Worm (Caenorhabditis elegans) whole organism, midembryonic: ENCODE measurements around the gene grd-14.

Experiments
- T22C8.4 ChIP-seq: fragments of 200-800 bp; sonication (Bioruptor generic); IDR thresholded peaks from 2 replicates; pipeline ENCODE4 v1.3.6; 2022; ENCODE audit warnings: missing genetic modification characterization, missing compliant biosample characterization
- cog-1 ChIP-seq: sonication (generic microtip); optimal IDR thresholded peaks from 2 replicates; lab custom pipeline; 2016; ENCODE audit warnings: missing genetic modification characterization, missing compliant biosample characterization
- flt-1 ChIP-seq: fragments of 200-800 bp; sonication (Bioruptor generic); IDR thresholded peaks from 2 replicates; pipeline ENCODE4 v1.3.6; 2022; ENCODE audit warnings: missing genetic modification characterization, missing compliant biosample characterization
- klf-2 ChIP-seq: fragments of 200-800 bp; sonication (Bioruptor generic); conservative IDR thresholded peaks from 2 replicates; pipeline ENCODE4 v1.3.6; 2022; ENCODE audit warnings: missing genetic modification reagents, missing genetic modification characterization, missing compliant biosample characterization
- ref-1 ChIP-seq: fragments of 200-800 bp; sonication (Bioruptor generic); conservative IDR thresholded peaks from 2 replicates; pipeline ENCODE4 v1.3.6; 2022; ENCODE audit warnings: missing genetic modification reagents, missing genetic modification characterization, missing compliant biosample characterization
- ztf-23 ChIP-seq: fragments of 200-800 bp; sonication (Bioruptor generic); IDR thresholded peaks from 2 replicates; pipeline ENCODE4 v1.3.6; 2022; ENCODE audit warnings: missing genetic modification reagents, missing genetic modification characterization, missing compliant biosample characterization
- ztf-29 ChIP-seq: fragments of 200-800 bp; sonication (Bioruptor generic); IDR thresholded peaks from 2 replicates; pipeline ENCODE4 v1.3.6; 2022; ENCODE audit warnings: missing genetic modification reagents, missing genetic modification characterization, missing compliant biosample characterization

- no peak for TF ChIP-seq T22C8.4 (GFP tag; lab: Robert Waterston, UW)
- no peak for TF ChIP-seq ref-1 (GFP tag; lab: Robert Waterston, UW)
- no peak for TF ChIP-seq flt-1
- no peak for TF ChIP-seq ztf-29 (GFP tag; lab: Robert Waterston, UW)
- no peak for TF ChIP-seq klf-2
- no peak for TF ChIP-seq ztf-23 (GFP tag; lab: Robert Waterston, UW)
- TF ChIP-seq cog-1 (tag; lab: Kevin White, UChicago) = no peak
Observed at ce11 chrX:8495005-8495404, 4.8 kb upstream of the grd-14 start, which contains the start of gene T01B10.5.
